Fruit fly (Drosophila melanogaster) whole organism, embryonic: ENCODE results near the gene CG14631.

Experiments
- Bdp1 ChIP-seq: fragments of 200-800 bp; sonication (Bioruptor generic); optimal IDR thresholded peaks from 3 replicates; lab custom pipeline; 2016; ENCODE audit warnings: missing biosample characterization, missing genetic modification characterization
- BtbVII ChIP-seq: fragments of 200-800 bp; sonication (Bioruptor generic); optimal IDR thresholded peaks from 3 replicates; lab custom pipeline; 2017; ENCODE audit warnings: missing biosample characterization, mild to moderate bottlenecking, missing genetic modification characterization
- Bteb2 ChIP-seq: fragments of 200-800 bp; sonication (Bioruptor generic); optimal IDR thresholded peaks from 2 replicates; lab custom pipeline; 2016; ENCODE audit warnings: missing biosample characterization, missing genetic modification characterization
- CG10565 ChIP-seq: fragments of 200-800 bp; sonication (Bioruptor generic); optimal IDR thresholded peaks from 3 replicates; lab custom pipeline; 2016; ENCODE audit warnings: missing biosample characterization, mild to moderate bottlenecking, missing genetic modification characterization
- CG11504 ChIP-seq: fragments of 200-800 bp; sonication (Bioruptor generic); optimal IDR thresholded peaks from 3 replicates; lab custom pipeline; 2019; ENCODE audit warnings: missing biosample characterization, mild to moderate bottlenecking, missing genetic modification characterization, moderate library complexity
- CG11695 ChIP-seq: fragments of 200-800 bp; sonication (Bioruptor generic); IDR thresholded peaks from 3 replicates; pipeline ENCODE4 v1.3.6; 2022; ENCODE audit warnings: missing biosample characterization, missing genetic modification characterization
- CG12769 ChIP-seq: fragments of 200-800 bp; sonication (Bioruptor generic); optimal IDR thresholded peaks from 2 replicates; lab custom pipeline; 2019; ENCODE audit warnings: missing biosample characterization, mild to moderate bottlenecking, missing genetic modification characterization, moderate library complexity
- CG12942 ChIP-seq: fragments of 200-800 bp; sonication (Bioruptor generic); optimal IDR thresholded peaks from 3 replicates; lab custom pipeline; 2016; ENCODE audit warnings: missing biosample characterization, missing genetic modification characterization
- CG15269 ChIP-seq: fragments of 200-800 bp; sonication (Bioruptor generic); optimal IDR thresholded peaks from 2 replicates; lab custom pipeline; 2018; ENCODE audit warnings: missing biosample characterization, mild to moderate bottlenecking, missing genetic modification characterization, moderate library complexity
- CG17361 ChIP-seq: fragments of 200-800 bp; sonication (Bioruptor generic); IDR thresholded peaks from 3 replicates; pipeline ENCODE4 v1.3.6; 2022; ENCODE audit warnings: missing biosample characterization, missing genetic modification characterization
- CG17829 ChIP-seq: fragments of 200-800 bp; optimal IDR thresholded peaks from 2 replicates; lab custom pipeline; 2019; ENCODE audit warnings: missing biosample characterization, mild to moderate bottlenecking, missing genetic modification characterization, moderate library complexity
- CG2120 ChIP-seq: fragments of 200-800 bp; sonication (Bioruptor generic); optimal IDR thresholded peaks from 3 replicates; lab custom pipeline; 2016; ENCODE audit warnings: missing biosample characterization, missing genetic modification characterization
- CG2678 ChIP-seq: fragments of 200-800 bp; sonication (Bioruptor generic); optimal IDR thresholded peaks from 3 replicates; lab custom pipeline; 2019; ENCODE audit warnings: missing biosample characterization, mild to moderate bottlenecking, missing genetic modification characterization, moderate library complexity
- CG3847 ChIP-seq: fragments of 200-800 bp; sonication (Bioruptor generic); IDR thresholded peaks from 2 replicates; pipeline ENCODE4 v1.3.6; 2022; ENCODE audit warnings: missing biosample characterization, missing genetic modification characterization
- CG6683 ChIP-seq: fragments of 200-800 bp; sonication (Bioruptor generic); optimal IDR thresholded peaks from 2 replicates; lab custom pipeline; 2017; ENCODE audit warnings: missing biosample characterization, mild to moderate bottlenecking, missing genetic modification characterization, missing genetic modification reagents
- CG7839 ChIP-seq: fragments of 200-800 bp; sonication (Bioruptor generic); optimal IDR thresholded peaks from 3 replicates; lab custom pipeline; 2018; ENCODE audit warnings: missing biosample characterization, mild to moderate bottlenecking, missing genetic modification characterization, moderate library complexity
- CG9609 ChIP-seq: fragments of 200-800 bp; sonication (Bioruptor generic); optimal IDR thresholded peaks from 3 replicates; lab custom pipeline; 2016; ENCODE audit warnings: missing biosample characterization, missing genetic modification characterization
- CG9727 ChIP-seq: fragments of 200-800 bp; sonication (Bioruptor generic); optimal IDR thresholded peaks from 3 replicates; lab custom pipeline; 2017; ENCODE audit warnings: missing biosample characterization, mild to moderate bottlenecking, missing genetic modification characterization
- CG9932 ChIP-seq: fragments of 200-800 bp; sonication (Bioruptor generic); IDR thresholded peaks from 2 replicates; pipeline ENCODE4 v1.3.6; 2022; ENCODE audit warnings: missing biosample characterization, missing genetic modification characterization
- Camta ChIP-seq: fragments of 200-800 bp; sonication (Bioruptor generic); optimal IDR thresholded peaks from 2 replicates; lab custom pipeline; 2016; ENCODE audit warnings: missing biosample characterization, missing genetic modification characterization
- D19A ChIP-seq: fragments of 200-800 bp; optimal IDR thresholded peaks from 3 replicates; lab custom pipeline; 2019; ENCODE audit warnings: missing biosample characterization, mild to moderate bottlenecking, missing genetic modification characterization, moderate library complexity
- Dbx ChIP-seq: fragments of 200-800 bp; sonication (Bioruptor generic); IDR thresholded peaks from 3 replicates; pipeline ENCODE4 v1.3.6; 2022; ENCODE audit warnings: missing biosample characterization, missing genetic modification characterization
- Dip2 ChIP-seq: fragments of 200-800 bp; sonication (Bioruptor generic); IDR thresholded peaks from 2 replicates; pipeline ENCODE4 v1.3.6; 2022; ENCODE audit warnings: missing biosample characterization, missing genetic modification characterization
- Dp ChIP-seq: fragments of 200-800 bp; sonication (Bioruptor generic); optimal IDR thresholded peaks from 2 replicates; lab custom pipeline; 2018; ENCODE audit warnings: missing biosample characterization, mild to moderate bottlenecking, missing genetic modification characterization, moderate library complexity
- Elba2 ChIP-seq: fragments of 200-800 bp; sonication (Bioruptor generic); optimal IDR thresholded peaks from 3 replicates; lab custom pipeline; 2016; ENCODE audit warnings: missing biosample characterization, missing genetic modification characterization
- Ets65A ChIP-seq: fragments of 200-800 bp; sonication (Bioruptor generic); peaks from one replicate; lab custom pipeline; 2016; ENCODE audit warnings: missing biosample characterization, missing genetic modification characterization
- Hr39 ChIP-seq: fragments of >200 bp; optimal IDR thresholded peaks from 2 replicates; lab custom pipeline; 2017
- Med ChIP-seq: fragments of 200-800 bp; sonication (Bioruptor generic); peaks from one replicate; lab custom pipeline; 2016; ENCODE audit warnings: missing biosample characterization, missing genetic modification characterization, mild to moderate bottlenecking, inconsistent platforms, moderate library complexity
- Myb ChIP-seq: fragments of 200-800 bp; sonication (Bioruptor generic); optimal IDR thresholded peaks from 2 replicates; lab custom pipeline; 2016; ENCODE audit warnings: missing biosample characterization, missing genetic modification characterization
- NC2α ChIP-seq: fragments of 200-800 bp; sonication (Bioruptor generic); optimal IDR thresholded peaks from 2 replicates; lab custom pipeline; 2016; ENCODE audit warnings: missing biosample characterization, missing genetic modification characterization
- Oli ChIP-seq: fragments of 200-800 bp; sonication (Bioruptor generic); optimal IDR thresholded peaks from 2 replicates; lab custom pipeline; 2018; ENCODE audit warnings: missing biosample characterization, mild to moderate bottlenecking, missing genetic modification characterization, moderate library complexity
- PHDP ChIP-seq: fragments of 200-800 bp; sonication (Bioruptor generic); optimal IDR thresholded peaks from 3 replicates; lab custom pipeline; 2018; ENCODE audit warnings: missing biosample characterization, mild to moderate bottlenecking, missing genetic modification characterization, moderate library complexity
- Rfx ChIP-seq: fragments of 200-800 bp; sonication (Bioruptor generic); IDR thresholded peaks from 2 replicates; pipeline ENCODE4 v1.3.6; 2022; ENCODE audit warnings: missing biosample characterization, missing genetic modification characterization
- ase ChIP-seq: fragments of 200-800 bp; sonication (Bioruptor generic); IDR thresholded peaks from 3 replicates; pipeline ENCODE4 v1.3.6; 2022; ENCODE audit warnings: missing biosample characterization, missing genetic modification characterization
- cg ChIP-seq: fragments of 200-800 bp; sonication (Bioruptor generic); optimal IDR thresholded peaks from 3 replicates; lab custom pipeline; 2019; ENCODE audit warnings: missing biosample characterization, mild to moderate bottlenecking, missing genetic modification characterization, moderate library complexity
- chn ChIP-seq: fragments of 200-800 bp; sonication (Bioruptor generic); optimal IDR thresholded peaks from 2 replicates; lab custom pipeline; 2016; ENCODE audit warnings: missing biosample characterization, missing genetic modification characterization
- da ChIP-seq: fragments of 200-800 bp; sonication (Bioruptor generic); optimal IDR thresholded peaks from 2 replicates; lab custom pipeline; 2016; ENCODE audit warnings: missing biosample characterization, missing genetic modification characterization
- dpn ChIP-seq, 2 experiments: fragments of 200-800 bp; sonication (Bioruptor generic); optimal IDR thresholded peaks; 3 replicates each; lab custom pipeline; 2016; ENCODE audit warnings: missing biosample characterization in 2 of 2, missing genetic modification characterization in 2 of 2
- dysf ChIP-seq: fragments of 200-800 bp; sonication (Bioruptor generic); IDR thresholded peaks from 3 replicates; pipeline ENCODE4 v1.3.6; 2022; ENCODE audit warnings: missing biosample characterization, missing genetic modification characterization
- eyg ChIP-seq: fragments of 200-800 bp; sonication (Bioruptor generic); optimal IDR thresholded peaks from 3 replicates; lab custom pipeline; 2016; ENCODE audit warnings: missing biosample characterization, missing genetic modification characterization
- gcm2 ChIP-seq: fragments of 200-800 bp; sonication (Bioruptor generic); optimal IDR thresholded peaks from 2 replicates; lab custom pipeline; 2016; ENCODE audit warnings: missing biosample characterization, missing genetic modification characterization
- gem ChIP-seq: fragments of 200-800 bp; sonication (Bioruptor generic); optimal IDR thresholded peaks from 2 replicates; lab custom pipeline; 2019; ENCODE audit warnings: missing biosample characterization, mild to moderate bottlenecking, missing genetic modification characterization, moderate library complexity
- lmd ChIP-seq: fragments of 200-800 bp; sonication (Bioruptor generic); IDR thresholded peaks from 2 replicates; pipeline ENCODE4 v1.3.6; 2022; ENCODE audit warnings: missing biosample characterization, missing genetic modification characterization
- lola ChIP-seq, 3 experiments: fragments of >200 bp in 2 of 3; fragments of 200-800 bp in 1 of 3; sonication (Bioruptor generic) in 1 of 3; optimal IDR thresholded peaks; 2 replicates each; lab custom pipeline; 2017 to 2019; ENCODE audit warnings: missing biosample characterization in 3 of 3, missing genetic modification characterization in 3 of 3, mild to moderate bottlenecking in 1 of 3, moderate library complexity in 1 of 3
- mam ChIP-seq: fragments of 200-800 bp; sonication (Bioruptor generic); optimal IDR thresholded peaks from 3 replicates; lab custom pipeline; 2016; ENCODE audit warnings: missing biosample characterization, missing genetic modification characterization
- prd ChIP-seq, 3 experiments: fragments of >200 bp in 2 of 3; fragments of 200-800 bp in 1 of 3; sonication (Bioruptor generic) in 1 of 3; optimal IDR thresholded peaks in 2 of 3; IDR thresholded peaks in 1 of 3; 2 replicates in 2 of 3; 3 replicates in 1 of 3; pipeline versions ENCODE4 v1.3.6 to Lab custom; 2017 to 2022; ENCODE audit warnings: missing biosample characterization in 1 of 3, missing genetic modification characterization in 1 of 3
- ranshi ChIP-seq: fragments of 200-800 bp; sonication (Bioruptor generic); IDR thresholded peaks from 2 replicates; pipeline ENCODE4 v1.3.6; 2022; ENCODE audit warnings: missing biosample characterization, missing genetic modification characterization
- slbo ChIP-seq: fragments of 200-800 bp; sonication (Bioruptor generic); IDR thresholded peaks from 2 replicates; pipeline ENCODE4 v1.3.6; 2022; ENCODE audit warnings: missing biosample characterization, missing genetic modification characterization
- sug ChIP-seq: fragments of 200-800 bp; optimal IDR thresholded peaks from 2 replicates; lab custom pipeline; 2019; ENCODE audit warnings: missing biosample characterization, mild to moderate bottlenecking, missing genetic modification characterization, moderate library complexity
- vvl ChIP-seq: fragments of 200-800 bp; sonication (Bioruptor generic); IDR thresholded peaks from 2 replicates; pipeline ENCODE4 v1.3.6; 2022; ENCODE audit warnings: missing biosample characterization, missing genetic modification characterization
- yki ChIP-seq: fragments of >200 bp; optimal IDR thresholded peaks from 3 replicates; lab custom pipeline; 2018
- zf30C ChIP-seq: fragments of 200-800 bp; sonication (Bioruptor generic); optimal IDR thresholded peaks from 3 replicates; lab custom pipeline; 2018; ENCODE audit warnings: missing biosample characterization, mild to moderate bottlenecking, missing genetic modification characterization

Gene CG14631

DNA sequence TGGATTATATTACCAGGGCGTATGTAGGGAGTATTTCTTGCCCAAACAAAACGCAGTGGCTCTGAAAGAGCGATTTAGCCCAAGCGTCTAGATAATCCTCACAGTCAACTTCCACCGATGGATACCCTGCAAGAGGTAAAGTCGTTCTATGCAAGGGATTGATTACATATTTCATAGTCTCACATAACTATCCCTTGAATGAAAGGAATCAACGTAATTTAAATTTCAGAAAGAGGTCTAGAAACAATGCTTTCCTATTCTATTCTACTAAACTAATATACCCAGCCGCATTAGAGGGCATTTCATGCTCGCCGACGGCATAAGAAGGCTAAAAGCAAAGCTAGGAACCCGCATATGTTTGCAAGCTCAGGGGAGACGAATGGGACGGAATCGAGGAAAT, 45.0 kb upstream of the CG14631 start (continued):
- TF ChIP-seq CG10565 (GFP tag; lab: Kevin White, UChicago) (no peak), PHDP (tag; lab: Kevin White, UChicago) (peak; percentile 46), Bdp1 (GFP tag; lab: Kevin White, UChicago) (no peak), slbo (GFP tag; lab: Robert Waterston, UW) (peak; percentile 56), CG12942 (no peak), Dp (no peak), gem (peak; percentile 54), eyg (GFP tag; lab: Kevin White, UChicago) (no peak), Dbx (GFP tag; lab: Robert Waterston, UW) (peak; percentile 40; the same call in 1 of the 3 replicates), NC2α (GFP tag; lab: Kevin White, UChicago) (no peak), Elba2 (GFP tag; lab: Kevin White, UChicago) (no peak), Camta (GFP tag; lab: Kevin White, UChicago) (no peak), CG6683 (GFP tag; lab: Kevin White, UChicago) (peak; percentile 6), ranshi (GFP tag; lab: Robert Waterston, UW) (peak; percentile 33; the same call in 1 of the 2 replicates), yki (lab: Kevin White, UChicago) (no peak), CG2120 (GFP tag; lab: Kevin White, UChicago) (peak; percentile 67), Bteb2 (GFP tag; lab: Kevin White, UChicago) (no peak), Rfx (GFP tag; lab: Robert Waterston, UW) (peak; percentile 54), lmd (GFP tag; lab: Robert Waterston, UW) (peak; percentile 46; the same call in 1 of the 2 replicates), prd (optimal IDR thresholded peaks at IDR 0.05; lab: Kevin White, UChicago) (no peak), prd (GFP tag; IDR thresholded peaks at IDR 0.05; lab: Robert Waterston, UW) (peak; percentile 52; the same call in 2 of the 3 replicates), D19A (tag; lab: Kevin White, UChicago) (peak; percentile 37), da (no peak), CG9932 (GFP tag; lab: Robert Waterston, UW) (peak; percentile 49), Med (GFP tag; lab: Kevin White, UChicago) (peak; percentile 87), dysf (GFP tag; lab: Robert Waterston, UW) (peak; percentile 67; the same call in 2 of the 3 replicates), chn (no peak), gcm2 (GFP tag; lab: Kevin White, UChicago) (no peak), CG15269 (tag; lab: Kevin White, UChicago) (peak; percentile 63), CG11695 (no peak), sug (tag; lab: Kevin White, UChicago) (peak; percentile 3), CG17829 (no peak), BtbVII (no peak), ase (GFP tag; lab: Robert Waterston, UW) (peak; percentile 31; the same call in 1 of the 3 replicates), CG12769 (peak; percentile 66), CG7839 (tag; lab: Kevin White, UChicago) (peak; percentile 63), CG17361 (0 out of 3 replicates have a peak, but pooled peaks have one; percentile 25), Myb (GFP tag; lab: Kevin White, UChicago) (peak; percentile 39), Hr39 (lab: Kevin White, UChicago) (no peak), CG11504 (tag; lab: Kevin White, UChicago) (peak; percentile 62), lola (GFP tag; optimal IDR thresholded peaks at IDR 0.05; lab: Kevin White, UChicago) (no peak), Dip2 (no peak), Ets65A (GFP tag; lab: Kevin White, UChicago) (peak; percentile 58), CG3847 (GFP tag; lab: Robert Waterston, UW) (peak; percentile 24; the same call in 1 of the 2 replicates), dpn (GFP tag; optimal IDR thresholded peaks at IDR 0.05; lab: Kevin White, UChicago) (peak in 1 of 2 experiments; percentile 2), CG9609 (GFP tag; lab: Kevin White, UChicago) (peak; percentile 9), zf30C (no peak), cg (GFP tag; lab: Kevin White, UChicago) (no peak), CG2678 (tag; lab: Kevin White, UChicago) (peak; percentile 68), CG9727 (GFP tag; lab: Kevin White, UChicago) (peak; percentile 5), mam (peak; percentile 30), vvl (GFP tag; lab: Robert Waterston, UW) (no peak), Oli (tag; lab: Kevin White, UChicago) (peak; percentile 30)
